Worm (Caenorhabditis elegans) whole organism, L4 larva: ENCODE results near the gene ceh-91.
A peak's percentile ranks its signal among the peaks of the same experiment; 100 is the strongest.

Experiments used
- F10B5.3 ChIP-seq: sonication (generic microtip); optimal IDR thresholded peaks from 2 replicates; lab custom pipeline; 2016; ENCODE audit warnings: mild to moderate bottlenecking, missing genetic modification characterization, missing compliant biosample characterization
- F37D6.2 ChIP-seq: sonication (generic microtip); optimal IDR thresholded peaks from 2 replicates; lab custom pipeline; 2016; ENCODE audit warnings: mild to moderate bottlenecking, missing genetic modification characterization, missing compliant biosample characterization
- F49E8.2 ChIP-seq: sonication (generic microtip); optimal IDR thresholded peaks from 2 replicates; lab custom pipeline; 2016; ENCODE audit warnings: missing compliant biosample characterization, mild to moderate bottlenecking, missing genetic modification characterization, borderline replicate concordance
- T20F7.1 ChIP-seq: fragments of 200-800 bp; sonication (Bioruptor generic); optimal IDR thresholded peaks from 2 replicates; lab custom pipeline; 2018; ENCODE audit warnings: mild to moderate bottlenecking, missing genetic modification characterization, missing compliant biosample characterization
- Y48G9A.11 ChIP-seq: fragments of 200-800 bp; sonication (Bioruptor generic); IDR thresholded peaks from 2 replicates; pipeline ENCODE4 v1.3.6; 2022; ENCODE audit warnings: missing genetic modification reagents, missing genetic modification characterization, missing compliant biosample characterization
- Y5F2A.4 ChIP-seq: fragments of 200-800 bp; sonication (Bioruptor generic); optimal IDR thresholded peaks from 2 replicates; lab custom pipeline; 2018; ENCODE audit warnings: mild to moderate bottlenecking, missing genetic modification characterization, missing compliant biosample characterization
- Y75B8A.6 ChIP-seq: fragments of 200-800 bp; sonication (Bioruptor generic); IDR thresholded peaks from 2 replicates; pipeline ENCODE4 v1.3.6; 2022; ENCODE audit warnings: missing genetic modification reagents, missing genetic modification characterization, missing compliant biosample characterization
- aly-2 ChIP-seq: sonication (generic microtip); optimal IDR thresholded peaks from 2 replicates; lab custom pipeline; 2018; ENCODE audit warnings: missing biosample characterization, missing genetic modification characterization
- attf-4 ChIP-seq: sonication (generic microtip); optimal IDR thresholded peaks from 3 replicates; lab custom pipeline; 2017; ENCODE audit warnings: missing biosample characterization, missing genetic modification characterization
- ceh-28 ChIP-seq: fragments of 150-350 bp; optimal IDR thresholded peaks from 2 replicates; lab custom pipeline; 2014; ENCODE audit warnings: missing biosample characterization, missing genetic modification reagents, missing genetic modification characterization
- ceh-44 ChIP-seq: fragments of 200-800 bp; sonication (Bioruptor generic); IDR thresholded peaks from 2 replicates; pipeline ENCODE4 v1.3.6; 2022; ENCODE audit warnings: missing genetic modification reagents, missing genetic modification characterization, missing compliant biosample characterization
- cey-2 ChIP-seq: sonication (generic microtip); optimal IDR thresholded peaks from 3 replicates; lab custom pipeline; 2017; ENCODE audit warnings: missing genetic modification characterization, mild to moderate bottlenecking, missing compliant biosample characterization, antibody characterized with exemption, borderline replicate concordance; ENCODE audit not compliant: insufficient read depth
- daf-12 ChIP-seq: fragments of 150-350 bp; optimal IDR thresholded peaks from 2 replicates; lab custom pipeline; 2014; ENCODE audit warnings: missing biosample characterization, missing genetic modification reagents, missing genetic modification characterization
- dmd-6 ChIP-seq: fragments of 200-800 bp; sonication (Bioruptor generic); IDR thresholded peaks from 2 replicates; pipeline ENCODE4 v1.3.6; 2022; ENCODE audit warnings: missing genetic modification reagents, missing genetic modification characterization, missing compliant biosample characterization
- dmd-8 ChIP-seq: fragments of 200-800 bp; sonication (Bioruptor generic); IDR thresholded peaks from 2 replicates; pipeline ENCODE4 v1.3.6; 2022; ENCODE audit warnings: missing genetic modification characterization, missing compliant biosample characterization
- egl-27 ChIP-seq: sonication (generic microtip); optimal IDR thresholded peaks from 3 replicates; lab custom pipeline; 2017; ENCODE audit warnings: missing biosample characterization, missing genetic modification reagents, missing genetic modification characterization
- egl-43 ChIP-seq: fragments of 200-800 bp; sonication (Bioruptor generic); IDR thresholded peaks from 2 replicates; pipeline ENCODE4 v1.3.6; 2022; ENCODE audit warnings: missing genetic modification reagents, missing genetic modification characterization, missing compliant biosample characterization
- fkh-10 ChIP-seq: fragments of 150-350 bp; optimal IDR thresholded peaks from 2 replicates; lab custom pipeline; 2014; ENCODE audit warnings: missing biosample characterization, missing genetic modification reagents, missing genetic modification characterization
- hlh-11 ChIP-seq: fragments of 200-800 bp; sonication (Bioruptor generic); optimal IDR thresholded peaks from 2 replicates; lab custom pipeline; 2018; ENCODE audit warnings: mild to moderate bottlenecking, missing genetic modification characterization, missing compliant biosample characterization
- hlh-30 ChIP-seq: sonication (generic microtip); optimal IDR thresholded peaks from 2 replicates; lab custom pipeline; 2017; ENCODE audit warnings: antibody characterized with exemption, mild to moderate bottlenecking, missing genetic modification characterization, missing compliant biosample characterization; ENCODE audit not compliant: insufficient read depth
- hmg-1.1 ChIP-seq: fragments of 200-800 bp; sonication (Bioruptor generic); IDR thresholded peaks from 2 replicates; pipeline ENCODE4 v1.3.6; 2022; ENCODE audit warnings: missing genetic modification reagents, missing genetic modification characterization, missing compliant biosample characterization
- jun-1 ChIP-seq: fragments of 150-350 bp; optimal IDR thresholded peaks from 2 replicates; lab custom pipeline; 2014; ENCODE audit warnings: missing biosample characterization, missing genetic modification reagents, missing genetic modification characterization
- lin-13 ChIP-seq: fragments of 150-350 bp; optimal IDR thresholded peaks from 2 replicates; lab custom pipeline; 2014; ENCODE audit warnings: missing biosample characterization, missing genetic modification reagents, missing genetic modification characterization
- lin-29 ChIP-seq: fragments of 200-800 bp; sonication (Bioruptor generic); IDR thresholded peaks from 2 replicates; pipeline ENCODE4 v1.3.6; 2022; ENCODE audit warnings: missing genetic modification reagents, missing genetic modification characterization, missing compliant biosample characterization
- lin-39 ChIP-seq: fragments of 150-350 bp; optimal IDR thresholded peaks from 2 replicates; lab custom pipeline; 2014; ENCODE audit warnings: missing biosample characterization, missing genetic modification reagents, missing genetic modification characterization
- lsy-2 ChIP-seq, 2 experiments: fragments of 150-350 bp in 1 of 2; sonication (generic microtip) in 1 of 2; optimal IDR thresholded peaks; 2 replicates each; lab custom pipeline; 2014 to 2017; ENCODE audit warnings: missing biosample characterization in 2 of 2, missing genetic modification characterization in 2 of 2
- mep-1 ChIP-seq: fragments of 150-350 bp; sonication (generic microtip); optimal IDR thresholded peaks from 3 replicates; lab custom pipeline; 2014; ENCODE audit warnings: missing biosample characterization, missing genetic modification characterization
- nhr-25 ChIP-seq: sonication (generic microtip); optimal IDR thresholded peaks from 2 replicates; lab custom pipeline; 2017; ENCODE audit warnings: missing genetic modification characterization, mild to moderate bottlenecking, missing compliant biosample characterization, antibody characterized with exemption, moderate library complexity, borderline replicate concordance; ENCODE audit not compliant: insufficient read depth
- nhr-28 ChIP-seq: fragments of 150-350 bp; optimal IDR thresholded peaks from 2 replicates; lab custom pipeline; 2014; ENCODE audit warnings: missing biosample characterization, missing genetic modification characterization
- nhr-41 ChIP-seq: fragments of 200-800 bp; sonication (Bioruptor generic); IDR thresholded peaks from 2 replicates; pipeline ENCODE4 v1.3.6; 2022; ENCODE audit warnings: missing genetic modification reagents, missing genetic modification characterization, missing compliant biosample characterization
- nhr-48 ChIP-seq: sonication (generic microtip); optimal IDR thresholded peaks from 2 replicates; lab custom pipeline; 2016; ENCODE audit warnings: mild to moderate bottlenecking, missing genetic modification characterization, missing compliant biosample characterization
- nhr-6 ChIP-seq: fragments of 150-350 bp; optimal IDR thresholded peaks from 2 replicates; lab custom pipeline; 2014; ENCODE audit warnings: missing biosample characterization, missing genetic modification characterization
- pha-4 ChIP-seq, 2 experiments: fragments of 150-350 bp in 1 of 2; fragments of 200-800 bp in 1 of 2; sonication (Bioruptor generic) in 1 of 2; IDR thresholded peaks in 1 of 2; optimal IDR thresholded peaks in 1 of 2; 2 replicates each; pipeline versions ENCODE4 v1.3.6 to Lab custom; 2014 to 2022; ENCODE audit warnings: missing genetic modification characterization in 2 of 2, missing genetic modification reagents in 2 of 2, missing biosample characterization in 1 of 2, missing compliant biosample characterization in 1 of 2
- php-3 ChIP-seq: fragments of 200-800 bp; sonication (Bioruptor generic); IDR thresholded peaks from 2 replicates; pipeline ENCODE4 v1.3.6; 2022; ENCODE audit warnings: missing genetic modification reagents, missing genetic modification characterization, missing compliant biosample characterization
- pqm-1 ChIP-seq: sonication (generic microtip); optimal IDR thresholded peaks from 2 replicates; lab custom pipeline; 2017; ENCODE audit warnings: missing biosample characterization, missing genetic modification characterization
- set-16 ChIP-seq: fragments of 200-800 bp; sonication (Bioruptor generic); IDR thresholded peaks from 2 replicates; pipeline ENCODE4 v1.3.6; 2022; ENCODE audit warnings: missing genetic modification reagents, missing genetic modification characterization, missing compliant biosample characterization
- skn-1 ChIP-seq: fragments of 150-350 bp; optimal IDR thresholded peaks from 2 replicates; lab custom pipeline; 2014; ENCODE audit warnings: missing biosample characterization, missing genetic modification characterization
- spr-3 ChIP-seq: fragments of 200-800 bp; sonication (Bioruptor generic); optimal IDR thresholded peaks from 2 replicates; lab custom pipeline; 2018; ENCODE audit warnings: mild to moderate bottlenecking, missing genetic modification characterization, missing compliant biosample characterization
- tra-1 ChIP-seq: fragments of 200-800 bp; sonication (Bioruptor generic); IDR thresholded peaks from 2 replicates; pipeline ENCODE4 v1.3.6; 2022; ENCODE audit warnings: missing genetic modification reagents, missing genetic modification characterization, missing compliant biosample characterization
- unc-62 ChIP-seq, 3 experiments: fragments of 150-350 bp in 1 of 3; sonication (generic microtip); optimal IDR thresholded peaks in 2 of 3; peaks in 1 of 3; 1 replicate in 1 of 3; 2 replicates in 2 of 3; lab custom pipeline; 2014 to 2017; ENCODE audit warnings: missing biosample characterization in 3 of 3, missing genetic modification characterization in 3 of 3, missing genetic modification reagents in 3 of 3, missing genotype in 1 of 3
- zag-1 ChIP-seq: fragments of 150-350 bp; optimal IDR thresholded peaks from 2 replicates; lab custom pipeline; 2014; ENCODE audit warnings: missing biosample characterization, missing genetic modification characterization
- zfp-2 ChIP-seq: sonication (generic microtip); optimal IDR thresholded peaks from 2 replicates; lab custom pipeline; 2016; ENCODE audit warnings: mild to moderate bottlenecking, missing genetic modification characterization, missing compliant biosample characterization
- zip-2 ChIP-seq: fragments of 150-350 bp; optimal IDR thresholded peaks from 2 replicates; lab custom pipeline; 2014; ENCODE audit warnings: missing biosample characterization, missing genetic modification characterization
- ztf-11 ChIP-seq: fragments of 150-350 bp; optimal IDR thresholded peaks from 2 replicates; lab custom pipeline; 2014; ENCODE audit warnings: missing biosample characterization, missing genetic modification characterization

Gene ceh-91

DNA sequence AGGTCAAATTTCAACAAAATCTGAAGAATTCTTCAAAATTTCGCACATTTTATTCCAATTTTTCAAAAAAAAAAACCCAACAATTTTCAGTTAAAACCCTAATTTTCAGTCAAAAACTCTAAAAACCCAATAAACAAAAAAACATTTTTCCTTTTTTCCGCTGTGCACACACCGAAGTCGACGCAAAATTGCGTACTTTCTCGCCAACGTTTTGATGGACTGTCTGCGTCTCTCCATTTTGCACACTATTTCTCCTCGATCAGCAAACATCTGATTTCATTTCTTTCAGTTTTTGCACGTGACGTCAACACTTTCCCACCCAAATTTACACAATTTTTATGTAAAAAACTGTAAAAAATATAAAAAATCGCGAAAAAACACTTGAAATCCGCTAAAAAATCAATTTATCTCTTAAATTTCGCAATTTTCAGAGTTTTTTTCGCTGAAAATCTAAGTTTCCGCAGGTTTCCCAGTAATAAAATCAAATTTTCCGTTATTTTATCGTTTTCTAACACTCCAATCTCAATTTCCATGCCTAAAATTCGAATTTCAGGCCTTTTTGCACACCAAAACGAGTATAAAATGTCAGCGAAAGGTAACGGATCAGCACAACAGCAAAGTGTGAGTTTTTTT, 40.8 kb downstream of the ceh-91 start, which contains the start of gene crh-1 (continued):
- TF ChIP-seq cey-2, result no peak
- no peak for TF ChIP-seq dmd-8 (GFP tag; lab: Robert Waterston, UW)
- no peak for TF ChIP-seq fkh-10 (GFP tag; lab: Kevin White, UChicago)
- no peak for TF ChIP-seq zip-2 (tag; lab: Kevin White, UChicago)
- TF ChIP-seq F37D6.2 (tag; lab: Kevin White, UChicago), result no peak
- no peak for TF ChIP-seq skn-1 (tag; lab: Kevin White, UChicago)
- TF ChIP-seq lin-13, result peak; percentile 69
- TF ChIP-seq pqm-1 (tag; lab: Kevin White, UChicago), result no peak
- TF ChIP-seq egl-27 (tag; lab: Kevin White, UChicago), result no peak
- TF ChIP-seq pha-4 (GFP tag; IDR thresholded peaks at IDR 0.05; lab: Robert Waterston, UW), result 0 out of 2 replicates have a peak, but pooled peaks have one; percentile 60
- TF ChIP-seq pha-4 (tag; optimal IDR thresholded peaks at IDR 0.05; lab: Kevin White, UChicago), result peak; percentile 57
- no peak for TF ChIP-seq attf-4 (tag; lab: Kevin White, UChicago)
- TF ChIP-seq F10B5.3 (tag; lab: Kevin White, UChicago), result no peak
- TF ChIP-seq ceh-28 (tag; lab: Kevin White, UChicago), result no peak
- peak; percentile 97 for TF ChIP-seq hlh-11 (tag; lab: Kevin White, UChicago)
- TF ChIP-seq spr-3 (GFP tag; lab: Kevin White, UChicago), result no peak
- TF ChIP-seq php-3 (GFP tag; lab: Robert Waterston, UW), result peak; percentile 70
- no peak for TF ChIP-seq lin-39 (tag; lab: Kevin White, UChicago)
- TF ChIP-seq daf-12, result no peak
- no peak for TF ChIP-seq Y5F2A.4
- no peak for TF ChIP-seq zag-1
- TF ChIP-seq nhr-48 (tag; lab: Kevin White, UChicago), result no peak
- TF ChIP-seq F49E8.2 (tag; lab: Kevin White, UChicago), result no peak
- no peak for TF ChIP-seq aly-2 (tag; lab: Kevin White, UChicago)
- TF ChIP-seq tra-1 (GFP tag; lab: Robert Waterston, UW), result no peak
- TF ChIP-seq nhr-25 (tag; lab: Kevin White, UChicago), result no peak
- TF ChIP-seq T20F7.1 (GFP tag; lab: Kevin White, UChicago), result no peak
- TF ChIP-seq nhr-28, result peak; percentile 60
- no peak for TF ChIP-seq jun-1 (tag; lab: Kevin White, UChicago)
- no peak for TF ChIP-seq lin-29 (GFP tag; lab: Robert Waterston, UW)
- no peak for TF ChIP-seq Y75B8A.6 (GFP tag; lab: Robert Waterston, UW)

DNA sequence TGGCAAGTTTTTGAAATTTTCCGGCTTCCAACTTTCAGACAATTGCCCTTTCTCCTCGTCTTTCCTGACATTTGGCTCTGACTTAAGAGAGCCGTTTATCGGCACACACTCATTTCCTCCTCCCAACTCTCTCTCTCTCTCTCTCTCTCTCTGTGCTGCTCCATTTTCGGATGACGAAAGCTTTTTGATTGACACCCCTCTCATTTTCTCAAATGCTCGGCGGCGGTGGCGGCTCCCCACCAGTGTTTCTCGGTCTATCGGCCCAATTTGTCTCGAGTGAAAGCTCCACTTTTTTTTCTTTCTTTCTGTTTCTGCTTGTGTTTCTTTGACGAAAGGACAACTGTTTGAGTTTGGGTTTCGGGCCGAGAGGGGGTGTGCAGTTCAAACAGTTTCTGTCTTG, 43.3 kb downstream of the ceh-91 start:
- TF ChIP-seq egl-43 (0 out of 2 replicates have a peak, but pooled peaks have one; percentile 23), hmg-1.1 (GFP tag; lab: Robert Waterston, UW) (0 out of 2 replicates have a peak, but pooled peaks have one; percentile 32), ztf-11 (no peak), set-16 (GFP tag; lab: Robert Waterston, UW) (peak; percentile 58), Y75B8A.6 (GFP tag; lab: Robert Waterston, UW) (0 out of 2 replicates have a peak, but pooled peaks have one; percentile 20), php-3 (GFP tag; lab: Robert Waterston, UW) (no peak), dmd-6 (GFP tag; lab: Robert Waterston, UW) (peak; percentile 32; the same call in 1 of the 2 replicates)

DNA sequence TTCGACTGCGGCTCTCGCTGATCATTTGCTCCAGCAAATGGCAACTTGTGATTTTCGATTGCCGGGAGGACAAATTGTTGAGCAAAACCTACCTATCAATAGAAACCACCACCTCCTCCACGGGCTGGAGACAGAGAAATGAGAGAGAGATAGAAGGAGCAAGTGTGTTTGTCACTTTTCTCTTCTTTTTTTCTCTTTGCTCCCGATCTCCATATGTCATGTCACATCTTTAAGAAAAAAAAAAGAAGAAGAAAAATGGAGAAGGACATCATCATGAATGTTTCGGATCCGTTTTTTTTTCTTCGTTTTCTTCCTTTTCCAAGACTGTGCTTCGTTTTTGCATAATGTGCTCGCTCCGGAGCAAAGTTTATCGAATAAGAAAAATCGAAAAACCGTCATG, 44.2 kb downstream of the ceh-91 start:
- TF ChIP-seq nhr-6, result no peak
- TF ChIP-seq hmg-1.1 (GFP tag; lab: Robert Waterston, UW), result 0 out of 2 replicates have a peak, but pooled peaks have one; percentile 25
- no peak for TF ChIP-seq attf-4 (tag; lab: Kevin White, UChicago)
- TF ChIP-seq F37D6.2 (tag; lab: Kevin White, UChicago), result no peak
- TF ChIP-seq zfp-2 (tag; lab: Kevin White, UChicago), result no peak
- no peak for TF ChIP-seq nhr-41 (GFP tag; lab: Robert Waterston, UW)
- peak; percentile 20 for TF ChIP-seq hlh-11 (tag; lab: Kevin White, UChicago)
- TF ChIP-seq lsy-2 (tag; optimal IDR thresholded peaks at IDR 0.05; lab: Kevin White, UChicago), result peak in 1 of 2 experiments; percentile 33
- peak in 1 of 2 experiments; percentile 99 for TF ChIP-seq unc-62 (GFP tag; optimal IDR thresholded peaks at IDR 0.05 in 1 of 2; lab: Kevin White, UChicago)
- no peak for TF ChIP-seq unc-62 (tag; optimal IDR thresholded peaks at IDR 0.05; lab: Kevin White, UChicago)
- no peak for TF ChIP-seq Y48G9A.11 (GFP tag; lab: Robert Waterston, UW)
- TF ChIP-seq hlh-30 (tag; lab: Kevin White, UChicago), result peak; percentile 20
- peak; percentile 24 for TF ChIP-seq mep-1 (tag; lab: Kevin White, UChicago)
- TF ChIP-seq ceh-44 (GFP tag; lab: Robert Waterston, UW), result no peak
- no peak for TF ChIP-seq dmd-8 (GFP tag; lab: Robert Waterston, UW)
- TF ChIP-seq F49E8.2 (tag; lab: Kevin White, UChicago), result no peak
